Fruit fly (Drosophila melanogaster) whole organism, pupa: ENCODE data around the gene vir-1.

ENCODE experiments used
- CG10348 ChIP-seq: fragments of 200-800 bp; sonication (Bioruptor generic); IDR thresholded peaks from 2 replicates; pipeline ENCODE4 v1.3.6; 2022; ENCODE audit warnings: missing biosample characterization, missing genetic modification characterization
- CG12605 ChIP-seq: fragments of 200-800 bp; sonication (Bioruptor generic); IDR thresholded peaks from 2 replicates; pipeline ENCODE4 v1.3.6; 2022; ENCODE audit warnings: missing biosample characterization, missing genetic modification characterization
- CG13204 ChIP-seq: fragments of 200-800 bp; sonication (Bioruptor generic); optimal IDR thresholded peaks from 2 replicates; lab custom pipeline; 2018; ENCODE audit warnings: missing biosample characterization, mild to moderate bottlenecking, missing genetic modification characterization, moderate library complexity
- CG14655 ChIP-seq: fragments of 200-800 bp; sonication (Bioruptor generic); optimal IDR thresholded peaks from 3 replicates; lab custom pipeline; 2017; ENCODE audit warnings: mild to moderate bottlenecking, missing biosample characterization, missing genetic modification reagents, missing genetic modification characterization
- CG15710 ChIP-seq: fragments of 200-800 bp; sonication (Bioruptor generic); optimal IDR thresholded peaks from 2 replicates; lab custom pipeline; 2018; ENCODE audit warnings: missing biosample characterization, mild to moderate bottlenecking, missing genetic modification characterization, moderate library complexity
- CG17806 ChIP-seq: fragments of 200-800 bp; sonication (Bioruptor generic); optimal IDR thresholded peaks from 2 replicates; lab custom pipeline; 2018; ENCODE audit warnings: missing biosample characterization, mild to moderate bottlenecking, missing genetic modification characterization, moderate library complexity
- CG32121 ChIP-seq: fragments of 200-800 bp; sonication (Bioruptor generic); IDR thresholded peaks from 2 replicates; pipeline ENCODE4 v1.3.6; 2022; ENCODE audit warnings: missing biosample characterization, missing genetic modification characterization
- CG34367 ChIP-seq: fragments of 200-800 bp; sonication (Bioruptor generic); optimal IDR thresholded peaks from 2 replicates; lab custom pipeline; 2018; ENCODE audit warnings: missing biosample characterization, mild to moderate bottlenecking, missing genetic modification characterization
- CG4496 ChIP-seq: fragments of 200-800 bp; sonication (Bioruptor generic); IDR thresholded peaks from 3 replicates; pipeline ENCODE4 v1.3.6; 2022; ENCODE audit warnings: missing biosample characterization, missing genetic modification characterization
- CG8159 ChIP-seq: fragments of 200-800 bp; sonication (Bioruptor generic); optimal IDR thresholded peaks from 3 replicates; lab custom pipeline; 2018; ENCODE audit warnings: missing biosample characterization, mild to moderate bottlenecking, missing genetic modification characterization, moderate library complexity
- CG8301 ChIP-seq: fragments of 200-800 bp; sonication (Bioruptor generic); optimal IDR thresholded peaks from 2 replicates; lab custom pipeline; 2018; ENCODE audit warnings: missing biosample characterization, mild to moderate bottlenecking, missing genetic modification characterization
- CG9948 ChIP-seq: fragments of 200-800 bp; sonication (Bioruptor generic); optimal IDR thresholded peaks from 2 replicates; lab custom pipeline; 2018; ENCODE audit warnings: missing biosample characterization, mild to moderate bottlenecking, missing genetic modification characterization, moderate library complexity
- D1 ChIP-seq: fragments of 200-800 bp; sonication (Bioruptor generic); optimal IDR thresholded peaks from 2 replicates; lab custom pipeline; 2018; ENCODE audit warnings: missing biosample characterization, mild to moderate bottlenecking, missing genetic modification characterization, moderate library complexity
- EcR ChIP-seq: fragments of 200-800 bp; sonication (Bioruptor generic); optimal IDR thresholded peaks from 3 replicates; lab custom pipeline; 2019; ENCODE audit warnings: missing biosample characterization, missing genetic modification characterization, mild to moderate bottlenecking, moderate library complexity, missing genetic modification reagents
- Ets98B ChIP-seq: fragments of 200-800 bp; sonication (Bioruptor generic); IDR thresholded peaks from 2 replicates; pipeline ENCODE4 v1.3.6; 2022; ENCODE audit warnings: missing biosample characterization, missing genetic modification characterization
- Pif1A ChIP-seq: fragments of 200-800 bp; sonication (Bioruptor generic); optimal IDR thresholded peaks from 3 replicates; lab custom pipeline; 2016; ENCODE audit warnings: missing biosample characterization, missing genetic modification characterization
- Pif1B ChIP-seq: fragments of 200-800 bp; sonication (Bioruptor generic); optimal IDR thresholded peaks from 3 replicates; lab custom pipeline; 2016; ENCODE audit warnings: missing biosample characterization, missing genetic modification characterization
- Snoo ChIP-seq: fragments of 200-800 bp; sonication (Bioruptor generic); optimal IDR thresholded peaks from 3 replicates; lab custom pipeline; 2017; ENCODE audit warnings: missing biosample characterization, mild to moderate bottlenecking, missing genetic modification characterization, inconsistent platforms
- fd96Ca ChIP-seq: fragments of 200-800 bp; sonication (Bioruptor generic); IDR thresholded peaks from 3 replicates; pipeline ENCODE4 v1.3.6; 2022; ENCODE audit warnings: missing biosample characterization, missing genetic modification characterization
- gl ChIP-seq: fragments of 200-800 bp; sonication (Bioruptor generic); optimal IDR thresholded peaks from 2 replicates; lab custom pipeline; 2018; ENCODE audit warnings: missing biosample characterization, mild to moderate bottlenecking, missing genetic modification characterization
- rn ChIP-seq: fragments of 200-800 bp; sonication (Bioruptor generic); IDR thresholded peaks from 2 replicates; pipeline ENCODE4 v1.3.6; 2022; ENCODE audit warnings: missing biosample characterization, missing genetic modification characterization

The vir-1 gene

dm6 chr2L:12466506-12467043, 43.3 kb upstream of the vir-1 start:
- TF ChIP-seq CG15710 (tag; lab: Kevin White, UChicago), result no peak
- TF ChIP-seq rn, result no peak
- TF ChIP-seq CG4496 (GFP tag; lab: Robert Waterston, UW), result no peak
- no peak for TF ChIP-seq CG8301 (tag; lab: Kevin White, UChicago)
- TF ChIP-seq Snoo, result no peak
- TF ChIP-seq CG10348 (GFP tag; lab: Robert Waterston, UW), result no peak

- TF ChIP-seq CG8301 (tag; lab: Kevin White, UChicago) (no peak), CG4496 (GFP tag; lab: Robert Waterston, UW) (no peak), D1 (no peak), CG8159 (tag; lab: Kevin White, UChicago) (no peak), CG34367 (tag; lab: Kevin White, UChicago) (no peak), CG14655 (GFP tag; lab: Kevin White, UChicago) (no peak), Pif1B (GFP tag; lab: Kevin White, UChicago) (no peak), fd96Ca (GFP tag; lab: Robert Waterston, UW) (no peak), CG17806 (tag; lab: Kevin White, UChicago) (no peak), CG9948 (tag; lab: Kevin White, UChicago) (no peak), gl (tag; lab: Kevin White, UChicago) (no peak), CG10348 (GFP tag; lab: Robert Waterston, UW) (no peak), CG32121 (no peak), CG15710 (tag; lab: Kevin White, UChicago) (no peak), Pif1A (GFP tag; lab: Kevin White, UChicago) (no peak), CG13204 (GFP tag; lab: Kevin White, UChicago) (no peak), rn (no peak), EcR (no peak)
These were observed 42.1 kb upstream of the vir-1 start for dm6 chr2L:12465164-12466011.

dm6 chr2L:12464065-12464464, 40.8 kb upstream of the vir-1 start:
- no peak for TF ChIP-seq Snoo
- TF ChIP-seq Pif1B (GFP tag; lab: Kevin White, UChicago), result no peak
- TF ChIP-seq CG8159 (tag; lab: Kevin White, UChicago), result no peak
- no peak for TF ChIP-seq CG17806 (tag; lab: Kevin White, UChicago)
- no peak for TF ChIP-seq Ets98B
- no peak for TF ChIP-seq CG34367 (tag; lab: Kevin White, UChicago)
- no peak for TF ChIP-seq CG12605
- TF ChIP-seq CG8301 (tag; lab: Kevin White, UChicago), result no peak
- no peak for TF ChIP-seq Pif1A (GFP tag; lab: Kevin White, UChicago)
- no peak for TF ChIP-seq CG10348 (GFP tag; lab: Robert Waterston, UW)
- TF ChIP-seq gl (tag; lab: Kevin White, UChicago), result no peak
- TF ChIP-seq CG32121, result no peak
- no peak for TF ChIP-seq CG14655 (GFP tag; lab: Kevin White, UChicago)
- no peak for TF ChIP-seq rn
- TF ChIP-seq EcR, result no peak
- TF ChIP-seq fd96Ca (GFP tag; lab: Robert Waterston, UW), result no peak

- TF ChIP-seq CG9948 (tag; lab: Kevin White, UChicago) (no peak), rn (no peak), CG32121 (no peak), Ets98B (no peak)
These were observed 39.8 kb upstream of the vir-1 start for dm6 chr2L:12463037-12463436.

dm6 chr2L:12460767-12461739, 37.8 kb upstream of the vir-1 start:
- no peak; the same call in 1 of the 3 replicates for TF ChIP-seq fd96Ca (GFP tag; lab: Robert Waterston, UW)
- TF ChIP-seq Pif1A (GFP tag; lab: Kevin White, UChicago), result peak; percentile 65
- TF ChIP-seq CG32121, result peak; percentile 68
- peak; percentile 28 for TF ChIP-seq CG17806 (tag; lab: Kevin White, UChicago)
- peak; percentile 55 for TF ChIP-seq CG34367 (tag; lab: Kevin White, UChicago)
- no peak for TF ChIP-seq CG10348 (GFP tag; lab: Robert Waterston, UW)
- TF ChIP-seq EcR, result peak; percentile 62
- TF ChIP-seq Snoo, result peak; percentile 58
- peak; percentile 9 for TF ChIP-seq CG9948 (tag; lab: Kevin White, UChicago)
- TF ChIP-seq CG14655 (GFP tag; lab: Kevin White, UChicago), result peak; percentile 31
- peak; percentile 77 for TF ChIP-seq Pif1B (GFP tag; lab: Kevin White, UChicago)
- TF ChIP-seq D1, result peak; percentile 20
- TF ChIP-seq gl (tag; lab: Kevin White, UChicago), result peak; percentile 65
- TF ChIP-seq CG15710 (tag; lab: Kevin White, UChicago), result peak; percentile 21
- peak; percentile 27 for TF ChIP-seq CG13204 (GFP tag; lab: Kevin White, UChicago)
- peak; percentile 79 for TF ChIP-seq CG12605
- TF ChIP-seq rn, result 0 out of 2 replicates have a peak, but pooled peaks have one; percentile 23
- TF ChIP-seq CG8159 (tag; lab: Kevin White, UChicago), result peak; percentile 30
- TF ChIP-seq Ets98B, result peak; percentile 74
- TF ChIP-seq CG8301 (tag; lab: Kevin White, UChicago), result peak; percentile 28
- TF ChIP-seq CG4496 (GFP tag; lab: Robert Waterston, UW), result peak; percentile 69; the same call in 2 of the 3 replicates
- TF ChIP-seq, all 21 proteins: peak for 19
